Fruit fly (Drosophila melanogaster): ENCODE data around the gene Pgk.

The Pgk gene

DNA sequence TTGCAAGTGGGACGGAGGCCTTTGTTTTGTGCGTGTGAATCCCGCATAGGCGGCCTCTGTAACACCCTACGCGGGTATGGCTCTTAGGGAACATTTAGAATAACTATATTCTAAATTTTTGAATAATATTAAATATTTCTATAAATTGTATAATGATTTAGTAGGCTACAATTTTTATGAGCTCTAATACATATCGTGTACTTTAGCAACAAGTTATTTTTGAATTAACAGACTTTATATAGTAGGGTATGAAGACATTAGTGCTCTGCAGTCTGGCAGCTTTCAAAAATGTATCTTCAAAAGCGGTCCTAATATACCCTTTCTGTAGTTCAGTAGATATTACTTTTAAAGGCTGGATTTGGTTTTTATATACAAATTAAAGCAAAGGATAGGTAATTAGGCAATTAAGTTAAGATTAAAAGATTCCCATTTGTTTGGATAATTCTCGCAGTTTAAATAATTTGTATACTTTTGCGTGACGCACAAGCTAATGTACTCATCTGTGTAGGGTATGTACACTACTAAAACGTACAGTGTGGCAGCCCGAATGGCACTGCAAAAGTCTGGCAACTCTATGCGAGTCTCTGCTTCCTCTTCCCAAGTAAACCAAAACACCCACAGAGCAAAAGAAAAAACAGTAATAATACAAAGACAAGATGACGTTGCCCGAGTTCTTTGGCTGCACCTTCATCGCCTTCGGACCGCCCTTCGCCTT, 12.9 kb upstream of the Pgk start, which contains the start of the genes Snx21 and aph-1 (continued):
- TF ChIP-seq Rfx (GFP tag; IDR thresholded peaks at IDR 0.05) (peak; percentile 90), Antp (GFP tag; optimal IDR thresholded peaks at IDR 0.05) (peak; percentile 93), CG6765 (GFP tag; optimal IDR thresholded peaks at IDR 0.05) (peak; percentile 72), chn (GFP tag; optimal IDR thresholded peaks at IDR 0.05) (peak; percentile 89), esg (GFP tag; conservative IDR thresholded peaks at IDR 0.05) (peak; percentile 85), dmrt99B (tag; optimal IDR thresholded peaks at IDR 0.05) (peak; percentile 94), CG10959 (GFP tag; IDR thresholded peaks at IDR 0.05) (peak; percentile 81), ci (GFP tag; IDR thresholded peaks at IDR 0.05) (peak; percentile 82), sisA (GFP tag; IDR thresholded peaks at IDR 0.05) (peak; percentile 89), Atf-2 (GFP tag; optimal IDR thresholded peaks at IDR 0.05) (peak; percentile 85), gro (GFP tag; optimal IDR thresholded peaks at IDR 0.05) (peak; percentile 78), Hr39 (optimal IDR thresholded peaks at IDR 0.05) (no peak), ems (GFP tag; optimal IDR thresholded peaks at IDR 0.05) (peak; percentile 85), odd (GFP tag; optimal IDR thresholded peaks at IDR 0.05) (peak; percentile 91), Elba2 (GFP tag; optimal IDR thresholded peaks at IDR 0.05) (no peak), Ets65A (GFP tag) (peak; percentile 97), CG33557 (GFP tag; optimal IDR thresholded peaks at IDR 0.05) (peak; percentile 88), peb (GFP tag; IDR thresholded peaks at IDR 0.05) (peak; percentile 81), Dek (tag; optimal IDR thresholded peaks at IDR 0.05) (peak; percentile 91), CG2199 (GFP tag; IDR thresholded peaks at IDR 0.05) (0 out of 3 replicates have a peak, but pooled peaks have one; percentile 59), Xrp1 (GFP tag; IDR thresholded peaks at IDR 0.05) (peak; percentile 94), bcd (GFP tag; optimal IDR thresholded peaks at IDR 0.05) (peak; percentile 91), CG12219 (GFP tag; optimal IDR thresholded peaks at IDR 0.05) (peak; percentile 83), CG9727 (GFP tag; optimal IDR thresholded peaks at IDR 0.05) (peak; percentile 92), CG4424 (GFP tag; optimal IDR thresholded peaks at IDR 0.05) (peak; percentile 93), CG17802 (tag; optimal IDR thresholded peaks at IDR 0.05) (peak; percentile 63), CG3726 (GFP tag; IDR thresholded peaks at IDR 0.05) (peak; percentile 82; the same call in 2 of the 3 replicates), CG13775 (GFP tag; optimal IDR thresholded peaks at IDR 0.05) (peak; percentile 92), pnt (GFP tag; optimal IDR thresholded peaks at IDR 0.05) (peak; percentile 89), CG30020 (tag; optimal IDR thresholded peaks at IDR 0.05) (peak; percentile 79), wek (GFP tag; optimal IDR thresholded peaks at IDR 0.05) (peak; percentile 40), CG1233 (GFP tag; optimal IDR thresholded peaks at IDR 0.05) (peak; percentile 84), BEAF-32 (GFP tag; optimal IDR thresholded peaks at IDR 0.05) (peak; percentile 26), ab (GFP tag; optimal IDR thresholded peaks at IDR 0.05) (peak; percentile 75), schlank (tag; optimal IDR thresholded peaks at IDR 0.05) (peak; percentile 63), CG13424 (tag; optimal IDR thresholded peaks at IDR 0.05) (peak; percentile 94), Dp (GFP tag; optimal IDR thresholded peaks at IDR 0.05) (no peak), CG4282 (GFP tag; optimal IDR thresholded peaks at IDR 0.05) (peak; percentile 64), pb (GFP tag; optimal IDR thresholded peaks at IDR 0.05) (peak; percentile 74), Hmx (GFP tag; optimal IDR thresholded peaks at IDR 0.05) (peak; percentile 77), ssp (GFP tag; IDR thresholded peaks at IDR 0.05) (peak; percentile 80), CG42726 (GFP tag; IDR thresholded peaks at IDR 0.05; ENCODE audit: partially characterized antibody) (no peak), vfl (GFP tag; optimal IDR thresholded peaks at IDR 0.05) (peak; percentile 88), CG34224 (GFP tag; IDR thresholded peaks at IDR 0.05; ENCODE audit: partially characterized antibody) (no peak), CG17328 (GFP tag; IDR thresholded peaks at IDR 0.05) (peak; percentile 85), Neu2 (GFP tag; optimal IDR thresholded peaks at IDR 0.05; ENCODE audit: borderline replicate concordance) (peak; percentile 71), dati (GFP tag; IDR thresholded peaks at IDR 0.05) (no peak; the same call in 1 of the 2 replicates), trem (tag; optimal IDR thresholded peaks at IDR 0.05) (peak; percentile 87), CG14860 (GFP tag; IDR thresholded peaks at IDR 0.05; ENCODE audit: partially characterized antibody) (no peak), CG8478 (optimal IDR thresholded peaks at IDR 0.05) (no peak)
